Worm (Caenorhabditis elegans): Measurements from ENCODE around the gene C25H3.10.
A peak's percentile ranks its signal among the peaks of the same experiment; 100 is the strongest.

The C25H3.10 gene

ce11 chrII:5698869-5699268, at the start of gene C25H3.10, which contains the start of gene C25H3.1:
Gene C25H3.10 (minus strand): TSS chrII:5698969.
Gene C25H3.1 (plus strand): TSS chrII:5699071.
- TF ChIP-seq ama-1 (optimal IDR thresholded peaks at IDR 0.05) (no peak), mdl-1 (tag; optimal IDR thresholded peaks at IDR 0.05) (no peak), snu-23 (GFP tag; optimal IDR thresholded peaks at IDR 0.05) (peak; percentile 33), unc-62 (GFP tag; optimal IDR thresholded peaks at IDR 0.05) (no peak), nhr-71 (tag; optimal IDR thresholded peaks at IDR 0.05) (peak; percentile 39), alr-1 (tag; optimal IDR thresholded peaks at IDR 0.05; ENCODE audit: borderline replicate concordance) (no peak), nhr-76 (tag; optimal IDR thresholded peaks at IDR 0.05) (no peak), lsy-2 (tag; optimal IDR thresholded peaks at IDR 0.05) (peak; percentile 2 to 4), swsn-7 (tag; optimal IDR thresholded peaks at IDR 0.05) (no peak), rnt-1 (tag; optimal IDR thresholded peaks at IDR 0.05) (peak; percentile 44), elt-3 (tag; optimal IDR thresholded peaks at IDR 0.05) (no peak), irx-1 (tag; optimal IDR thresholded peaks at IDR 0.05) (no peak), lin-35 (GFP tag; optimal IDR thresholded peaks at IDR 0.05) (no peak), dsc-1 (tag; optimal IDR thresholded peaks at IDR 0.05) (no peak), C16A3.4 (tag; optimal IDR thresholded peaks at IDR 0.05) (no peak), aha-1 (tag; optimal IDR thresholded peaks at IDR 0.05) (no peak), lir-3 (tag; optimal IDR thresholded peaks at IDR 0.05; ENCODE audit: poor library complexity) (no peak), tlp-1 (tag; optimal IDR thresholded peaks at IDR 0.05) (no peak), nhr-20 (tag; optimal IDR thresholded peaks at IDR 0.05) (peak; percentile 19), zag-1 (tag; optimal IDR thresholded peaks at IDR 0.05) (no peak), jun-1 (tag; optimal IDR thresholded peaks at IDR 0.05) (no peak), mep-1 (tag; optimal IDR thresholded peaks at IDR 0.05) (no peak), nhr-19 (GFP tag; conservative IDR thresholded peaks at IDR 0.05) (peak; percentile 10), ztf-4 (tag; optimal IDR thresholded peaks at IDR 0.05) (no peak), lin-14 (GFP tag; optimal IDR thresholded peaks at IDR 0.05) (peak; percentile 6), snpc-4 (tag; optimal IDR thresholded peaks at IDR 0.05) (peak; percentile 57), Y116A8C.19 (tag; optimal IDR thresholded peaks at IDR 0.05; ENCODE audit: borderline replicate concordance) (no peak), fkh-10 (GFP tag; optimal IDR thresholded peaks at IDR 0.05) (no peak), blmp-1 (tag; optimal IDR thresholded peaks at IDR 0.05) (peak; percentile 20)

ce11 chrII:5748395-5748794, 49.6 kb upstream of the C25H3.10 start:
- no peak for TF ChIP-seq F16B12.6 (tag; optimal IDR thresholded peaks at IDR 0.05)
- TF ChIP-seq nhr-20 (tag; optimal IDR thresholded peaks at IDR 0.05), result peak; percentile 3
- TF ChIP-seq nhr-71 (tag; optimal IDR thresholded peaks at IDR 0.05), result peak; percentile 4
- no peak for TF ChIP-seq nhr-85 (tag)
- TF ChIP-seq pqm-1 (tag; optimal IDR thresholded peaks at IDR 0.05), result peak; percentile 90
- peak; percentile 65 for TF ChIP-seq tlp-1 (tag; optimal IDR thresholded peaks at IDR 0.05)
- TF ChIP-seq jun-1 (tag; optimal IDR thresholded peaks at IDR 0.05), result peak; percentile 47
- peak; percentile 99 for TF ChIP-seq elt-2 (tag; optimal IDR thresholded peaks at IDR 0.05)
- peak; percentile 24 for TF ChIP-seq lin-14 (GFP tag; optimal IDR thresholded peaks at IDR 0.05)
- TF ChIP-seq lin-35 (GFP tag; optimal IDR thresholded peaks at IDR 0.05), result peak in 1 of 2 experiments; percentile 12
- TF ChIP-seq nhr-90 (tag; optimal IDR thresholded peaks at IDR 0.05; ENCODE audit: poor library complexity), result no peak

ce11 chrII:5747312-5747711, 48.5 kb upstream of the C25H3.10 start:
- no peak for TF ChIP-seq pqm-1 (tag; optimal IDR thresholded peaks at IDR 0.05)
- no peak for TF ChIP-seq rnt-1 (tag; optimal IDR thresholded peaks at IDR 0.05)
- TF ChIP-seq nhr-85 (tag), result no peak
- TF ChIP-seq sox-4 (tag; optimal IDR thresholded peaks at IDR 0.05), result no peak
- no peak for TF ChIP-seq fkh-10 (GFP tag; optimal IDR thresholded peaks at IDR 0.05)
- TF ChIP-seq unc-30 (tag; optimal IDR thresholded peaks at IDR 0.05), result no peak
- TF ChIP-seq zag-1 (tag; optimal IDR thresholded peaks at IDR 0.05), result no peak
- TF ChIP-seq lsy-2 (tag; optimal IDR thresholded peaks at IDR 0.05), result no peak
- peak in 1 of 2 experiments; percentile 24 for TF ChIP-seq lin-35 (GFP tag; optimal IDR thresholded peaks at IDR 0.05)
- TF ChIP-seq aha-1 (tag; optimal IDR thresholded peaks at IDR 0.05), result no peak
- TF ChIP-seq elt-2 (tag; optimal IDR thresholded peaks at IDR 0.05), result peak; percentile 96
- no peak for TF ChIP-seq nhr-77 (tag; optimal IDR thresholded peaks at IDR 0.05)
- no peak for TF ChIP-seq nhr-28 (tag; optimal IDR thresholded peaks at IDR 0.05)
- TF ChIP-seq egl-13 (tag; optimal IDR thresholded peaks at IDR 0.05), result no peak
- TF ChIP-seq jun-1 (tag; optimal IDR thresholded peaks at IDR 0.05), result peak; percentile 0
- no peak for TF ChIP-seq irx-1 (tag; optimal IDR thresholded peaks at IDR 0.05)
- TF ChIP-seq zip-4 (GFP tag; optimal IDR thresholded peaks at IDR 0.05), result no peak
- TF ChIP-seq efl-1 (optimal IDR thresholded peaks at IDR 0.05), result no peak
- no peak for TF ChIP-seq efl-1 (GFP tag; optimal IDR thresholded peaks at IDR 0.05 in 1 of 2)
- no peak for TF ChIP-seq mab-9 (GFP tag; IDR thresholded peaks at IDR 0.05)
- TF ChIP-seq mdl-1 (tag; optimal IDR thresholded peaks at IDR 0.05), result no peak
- TF ChIP-seq mep-1 (tag; optimal IDR thresholded peaks at IDR 0.05), result no peak
- TF ChIP-seq grh-1 (GFP tag; IDR thresholded peaks at IDR 0.05), result no peak

Data from whole organism, L1 larva.